Fruit fly (Drosophila melanogaster): ENCODE data around the gene CG14367.

dm6 chr3R:13672898-13673297 lies 21.0 kb upstream of the CG14367 start:
- TF ChIP-seq psq (GFP tag; optimal IDR thresholded peaks at IDR 0.05) (no peak), Abd-B (GFP tag; optimal IDR thresholded peaks at IDR 0.05) (no peak), CG32264 (GFP tag; optimal IDR thresholded peaks at IDR 0.05) (no peak), ey (GFP tag; optimal IDR thresholded peaks at IDR 0.05) (no peak), Hr78 (GFP tag; optimal IDR thresholded peaks at IDR 0.05) (no peak), brk (GFP tag; optimal IDR thresholded peaks at IDR 0.05) (no peak), usp (GFP tag; optimal IDR thresholded peaks at IDR 0.05) (no peak), pan (optimal IDR thresholded peaks at IDR 0.05) (no peak), Vsx2 (GFP tag; optimal IDR thresholded peaks at IDR 0.05; ENCODE audit: partially characterized antibody) (no peak)
